Worm (Caenorhabditis elegans): Measurements from ENCODE around the gene dnj-10.

The dnj-10 gene

DNA sequence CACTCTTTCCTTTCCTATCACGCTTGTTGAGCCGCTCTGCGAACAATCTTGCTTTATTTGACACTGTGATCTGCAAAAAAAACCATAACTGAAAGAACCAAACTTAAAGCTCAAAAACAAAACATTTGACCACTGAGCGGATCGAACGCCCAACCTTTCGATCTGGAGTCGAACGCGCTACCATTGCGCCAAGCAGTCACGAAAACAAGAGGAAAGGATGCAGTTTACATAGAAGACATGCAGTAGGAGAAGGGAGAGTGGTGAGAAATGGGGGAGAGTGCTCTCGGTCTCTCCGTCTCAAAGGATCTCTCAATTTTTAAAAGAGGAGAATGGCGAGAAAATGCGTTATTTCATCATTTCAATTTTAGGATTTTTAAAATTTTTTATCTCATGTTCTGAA is 47.4 kb downstream of the dnj-10 start (continued):
- TF ChIP-seq atf-7 (tag; optimal IDR thresholded peaks at IDR 0.05) (peak; percentile 21), lin-26 (GFP tag; IDR thresholded peaks at IDR 0.05) (peak; percentile 94), nhr-179 (tag; optimal IDR thresholded peaks at IDR 0.05) (no peak), nhr-90 (tag; optimal IDR thresholded peaks at IDR 0.05) (peak; percentile 91), ama-1 (optimal IDR thresholded peaks at IDR 0.05) (no peak), ama-1 (GFP tag; optimal IDR thresholded peaks at IDR 0.05) (peak; percentile 70 to 89), F55B11.4 (tag; optimal IDR thresholded peaks at IDR 0.05; ENCODE audit: borderline replicate concordance, insufficient read depth) (no peak), K11D2.4 (GFP tag; IDR thresholded peaks at IDR 0.05) (peak; percentile 63), ceh-40 (GFP tag; IDR thresholded peaks at IDR 0.05) (peak; percentile 64; the same call in 1 of the 2 replicates), unc-62 (GFP tag; optimal IDR thresholded peaks at IDR 0.05) (no peak), Y53F4B.3 (GFP tag; IDR thresholded peaks at IDR 0.05) (no peak), xnd-1 (tag; optimal IDR thresholded peaks at IDR 0.05) (peak; percentile 12), ztf-3 (GFP tag; optimal IDR thresholded peaks at IDR 0.05) (no peak), tbx-9 (tag; optimal IDR thresholded peaks at IDR 0.05; ENCODE audit: borderline replicate concordance) (no peak), egl-18 (GFP tag; IDR thresholded peaks at IDR 0.05) (no peak), T07F8.4 (tag; optimal IDR thresholded peaks at IDR 0.05) (peak; percentile 65), B0336.3 (GFP tag; IDR thresholded peaks at IDR 0.05) (peak; percentile 62), somi-1 (GFP tag; optimal IDR thresholded peaks at IDR 0.05) (peak; percentile 54), D2030.7 (GFP tag; IDR thresholded peaks at IDR 0.05) (peak; percentile 61), ztf-25 (GFP tag; IDR thresholded peaks at IDR 0.05) (peak; percentile 97), snpc-3.4 (tag; optimal IDR thresholded peaks at IDR 0.05) (peak; percentile 53), ceh-100 (GFP tag; IDR thresholded peaks at IDR 0.05) (peak; percentile 55), B0261.1 (tag; optimal IDR thresholded peaks at IDR 0.05) (peak; percentile 95), nhr-27 (tag; optimal IDR thresholded peaks at IDR 0.05) (no peak), madf-8 (GFP tag; conservative IDR thresholded peaks at IDR 0.05) (peak; percentile 32; the same call in 1 of the 2 replicates), hlh-26 (GFP tag; conservative IDR thresholded peaks at IDR 0.05) (no peak), sea-2 (GFP tag; IDR thresholded peaks at IDR 0.05) (0 out of 2 replicates have a peak, but pooled peaks have one; percentile 48), let-607 (tag; optimal IDR thresholded peaks at IDR 0.05) (peak; percentile 26 to 51), gei-17 (GFP tag; optimal IDR thresholded peaks at IDR 0.05) (peak; percentile 38), C17E4.6 (GFP tag; IDR thresholded peaks at IDR 0.05) (no peak), lsy-27 (tag; optimal IDR thresholded peaks at IDR 0.05; ENCODE audit: borderline replicate concordance, insufficient read depth) (no peak)

Measured in whole organism, young adult.